Fruit fly (Drosophila melanogaster) whole organism, embryonic: ENCODE results near the gene scpr-B.

Source experiments
- CG11398 ChIP-seq: fragments of 200-800 bp; sonication (Bioruptor generic); optimal IDR thresholded peaks from 2 replicates; lab custom pipeline; 2016; ENCODE audit warnings: missing biosample characterization, missing genetic modification characterization
- CG12236 ChIP-seq: fragments of 200-800 bp; sonication (Bioruptor generic); optimal IDR thresholded peaks from 2 replicates; lab custom pipeline; 2016; ENCODE audit warnings: missing biosample characterization, missing genetic modification characterization
- CG13894 ChIP-seq: fragments of 200-800 bp; sonication (Bioruptor generic); optimal IDR thresholded peaks from 3 replicates; lab custom pipeline; 2018; ENCODE audit warnings: missing biosample characterization, mild to moderate bottlenecking, missing genetic modification characterization, moderate library complexity
- CG14014 ChIP-seq: fragments of 200-800 bp; sonication (Bioruptor generic); IDR thresholded peaks from 2 replicates; pipeline ENCODE4 v1.3.6; 2022; ENCODE audit warnings: missing biosample characterization, missing genetic modification characterization
- CG14710 ChIP-seq: fragments of 200-800 bp; sonication (Bioruptor generic); optimal IDR thresholded peaks from 3 replicates; lab custom pipeline; 2019; ENCODE audit warnings: missing biosample characterization, mild to moderate bottlenecking, missing genetic modification characterization, moderate library complexity
- CG15073 ChIP-seq: fragments of 200-800 bp; sonication (Bioruptor generic); optimal IDR thresholded peaks from 2 replicates; lab custom pipeline; 2016; ENCODE audit warnings: missing biosample characterization, missing genetic modification characterization
- CG1603 ChIP-seq: fragments of 200-800 bp; sonication (Bioruptor generic); optimal IDR thresholded peaks from 2 replicates; lab custom pipeline; 2019; ENCODE audit warnings: missing biosample characterization, mild to moderate bottlenecking, missing genetic modification characterization, moderate library complexity
- CG16779 ChIP-seq: fragments of 200-800 bp; sonication (Bioruptor generic); IDR thresholded peaks from 2 replicates; pipeline ENCODE4 v1.3.6; 2022; ENCODE audit warnings: missing biosample characterization, missing genetic modification characterization
- CG17186 ChIP-seq: fragments of 200-800 bp; sonication (Bioruptor generic); optimal IDR thresholded peaks from 3 replicates; lab custom pipeline; 2017; ENCODE audit warnings: missing biosample characterization, missing genetic modification reagents, missing genetic modification characterization
- CG18262 ChIP-seq: fragments of 200-800 bp; optimal IDR thresholded peaks from 3 replicates; lab custom pipeline; 2019; ENCODE audit warnings: missing biosample characterization, mild to moderate bottlenecking, missing genetic modification characterization, moderate library complexity
- CG30431 ChIP-seq: fragments of 200-800 bp; sonication (Bioruptor generic); optimal IDR thresholded peaks from 2 replicates; lab custom pipeline; 2017; ENCODE audit warnings: missing biosample characterization, missing genetic modification characterization
- CG31441 ChIP-seq: fragments of 200-800 bp; sonication (Bioruptor generic); IDR thresholded peaks from 2 replicates; pipeline ENCODE4 v1.3.6; 2022; ENCODE audit warnings: missing biosample characterization, missing genetic modification characterization
- CG33213 ChIP-seq: fragments of 200-800 bp; sonication (Bioruptor generic); optimal IDR thresholded peaks from 3 replicates; lab custom pipeline; 2016; ENCODE audit warnings: missing biosample characterization, missing genetic modification characterization
- CG4282 ChIP-seq: fragments of 200-800 bp; sonication (Bioruptor generic); optimal IDR thresholded peaks from 2 replicates; lab custom pipeline; 2016; ENCODE audit warnings: missing biosample characterization, missing genetic modification characterization
- CG8290 ChIP-seq, 3 experiments: fragments of 200-800 bp; sonication (Bioruptor generic); optimal IDR thresholded peaks; 2 replicates each; lab custom pipeline; 2016 to 2019; ENCODE audit warnings: missing biosample characterization in 3 of 3, missing genetic modification characterization in 3 of 3, mild to moderate bottlenecking in 2 of 3, moderate library complexity in 1 of 3
- CG8478 ChIP-seq: fragments of >200 bp; optimal IDR thresholded peaks from 2 replicates; lab custom pipeline; 2018
- CG9727 ChIP-seq: fragments of 200-800 bp; sonication (Bioruptor generic); optimal IDR thresholded peaks from 3 replicates; lab custom pipeline; 2017; ENCODE audit warnings: missing biosample characterization, mild to moderate bottlenecking, missing genetic modification characterization
- Chrac-16 ChIP-seq: fragments of 200-800 bp; sonication (Bioruptor generic); optimal IDR thresholded peaks from 3 replicates; lab custom pipeline; 2016; ENCODE audit warnings: missing biosample characterization, missing genetic modification characterization
- CoRest ChIP-seq: fragments of 200-800 bp; sonication (Bioruptor generic); optimal IDR thresholded peaks from 3 replicates; lab custom pipeline; 2018; ENCODE audit warnings: missing biosample characterization, mild to moderate bottlenecking, missing genetic modification characterization, moderate library complexity
- D19A ChIP-seq: fragments of 200-800 bp; optimal IDR thresholded peaks from 3 replicates; lab custom pipeline; 2019; ENCODE audit warnings: missing biosample characterization, mild to moderate bottlenecking, missing genetic modification characterization, moderate library complexity
- D19B ChIP-seq: fragments of 200-800 bp; sonication (Bioruptor generic); optimal IDR thresholded peaks from 2 replicates; lab custom pipeline; 2017; ENCODE audit warnings: missing biosample characterization, mild to moderate bottlenecking, missing genetic modification characterization
- Doc3 ChIP-seq: fragments of 200-800 bp; sonication (Bioruptor generic); IDR thresholded peaks from 3 replicates; pipeline ENCODE4 v1.3.6; 2022; ENCODE audit warnings: missing biosample characterization, missing genetic modification characterization; ENCODE audit not compliant: partially characterized antibody
- Dp ChIP-seq: fragments of 200-800 bp; sonication (Bioruptor generic); optimal IDR thresholded peaks from 2 replicates; lab custom pipeline; 2018; ENCODE audit warnings: missing biosample characterization, mild to moderate bottlenecking, missing genetic modification characterization, moderate library complexity
- Dref ChIP-seq: fragments of 200-800 bp; sonication (Bioruptor generic); IDR thresholded peaks from 2 replicates; pipeline ENCODE4 v1.3.6; 2022; ENCODE audit warnings: missing biosample characterization, missing genetic modification characterization
- Fer2 ChIP-seq: fragments of 200-800 bp; sonication (Bioruptor generic); optimal IDR thresholded peaks from 2 replicates; lab custom pipeline; 2018; ENCODE audit warnings: missing biosample characterization, mild to moderate bottlenecking, missing genetic modification characterization, moderate library complexity
- Gug ChIP-seq: fragments of 200-800 bp; sonication (Bioruptor generic); IDR thresholded peaks from 4 replicates; pipeline ENCODE4 v1.3.6; 2022; ENCODE audit warnings: missing biosample characterization, missing genetic modification characterization
- Lim3 ChIP-seq: fragments of 200-800 bp; sonication (Bioruptor generic); IDR thresholded peaks from 2 replicates; pipeline ENCODE4 v1.3.6; 2022; ENCODE audit warnings: missing biosample characterization, missing genetic modification characterization
- MBD-R2 ChIP-seq: fragments of 200-800 bp; sonication (Bioruptor generic); IDR thresholded peaks from 2 replicates; pipeline ENCODE4 v1.3.6; 2022; ENCODE audit warnings: missing biosample characterization, missing genetic modification characterization
- Max ChIP-seq: fragments of 200-800 bp; sonication (Bioruptor generic); optimal IDR thresholded peaks from 2 replicates; lab custom pipeline; 2016; ENCODE audit warnings: missing biosample characterization, mild to moderate bottlenecking, missing genetic modification characterization
- Med ChIP-seq: fragments of 200-800 bp; sonication (Bioruptor generic); peaks from one replicate; lab custom pipeline; 2016; ENCODE audit warnings: missing biosample characterization, missing genetic modification characterization, mild to moderate bottlenecking, inconsistent platforms, moderate library complexity
- Meics ChIP-seq: fragments of 200-800 bp; sonication (Bioruptor generic); optimal IDR thresholded peaks from 2 replicates; lab custom pipeline; 2017; ENCODE audit warnings: missing biosample characterization, mild to moderate bottlenecking, missing genetic modification characterization
- Mes4 ChIP-seq: fragments of 200-800 bp; sonication (Bioruptor generic); optimal IDR thresholded peaks from 2 replicates; lab custom pipeline; 2016; ENCODE audit warnings: missing biosample characterization, missing genetic modification characterization
- TFAM ChIP-seq: fragments of 200-800 bp; sonication (Bioruptor generic); optimal IDR thresholded peaks from 2 replicates; lab custom pipeline; 2017; ENCODE audit warnings: missing biosample characterization, missing genetic modification characterization, inconsistent platforms
- Xrp1 ChIP-seq: fragments of 200-800 bp; sonication (Bioruptor generic); IDR thresholded peaks from 2 replicates; pipeline ENCODE4 v1.3.6; 2022; ENCODE audit warnings: missing biosample characterization, missing genetic modification characterization
- ac ChIP-seq: fragments of 200-800 bp; sonication (Bioruptor generic); optimal IDR thresholded peaks from 3 replicates; lab custom pipeline; 2017; ENCODE audit warnings: missing biosample characterization, mild to moderate bottlenecking, missing genetic modification characterization
- ash1 ChIP-seq: fragments of 200-800 bp; sonication (Bioruptor generic); optimal IDR thresholded peaks from 2 replicates; lab custom pipeline; 2018; ENCODE audit warnings: missing biosample characterization, mild to moderate bottlenecking, missing genetic modification characterization
- cas ChIP-seq: fragments of 200-800 bp; sonication (Bioruptor generic); IDR thresholded peaks from 2 replicates; pipeline ENCODE4 v1.3.6; 2022; ENCODE audit warnings: missing biosample characterization, missing genetic modification characterization
- gsb ChIP-seq: fragments of 200-800 bp; sonication (Bioruptor generic); IDR thresholded peaks from 2 replicates; pipeline ENCODE4 v1.3.6; 2022; ENCODE audit warnings: missing biosample characterization, missing genetic modification characterization
- hbn ChIP-seq: fragments of 200-800 bp; sonication (Bioruptor generic); IDR thresholded peaks from 2 replicates; pipeline ENCODE4 v1.3.6; 2022; ENCODE audit warnings: missing biosample characterization, missing genetic modification characterization; ENCODE audit not compliant: partially characterized antibody
- hkb ChIP-seq, 2 experiments: fragments of 200-800 bp in 1 of 2; fragments of >200 bp in 1 of 2; sonication (Bioruptor generic) in 1 of 2; IDR thresholded peaks in 1 of 2; optimal IDR thresholded peaks in 1 of 2; 2 replicates each; pipeline versions ENCODE4 v1.3.6 to Lab custom; 2017 to 2022; ENCODE audit warnings: missing biosample characterization in 1 of 2, missing genetic modification characterization in 1 of 2
- lbe ChIP-seq: fragments of 200-800 bp; sonication (Bioruptor generic); optimal IDR thresholded peaks from 2 replicates; lab custom pipeline; 2016; ENCODE audit warnings: missing biosample characterization, mild to moderate bottlenecking, missing genetic modification characterization
- lola ChIP-seq, 3 experiments: fragments of >200 bp in 2 of 3; fragments of 200-800 bp in 1 of 3; sonication (Bioruptor generic) in 1 of 3; optimal IDR thresholded peaks; 2 replicates each; lab custom pipeline; 2017 to 2019; ENCODE audit warnings: missing biosample characterization in 3 of 3, missing genetic modification characterization in 3 of 3, mild to moderate bottlenecking in 1 of 3, moderate library complexity in 1 of 3
- mirr ChIP-seq: fragments of 200-800 bp; sonication (Bioruptor generic); optimal IDR thresholded peaks from 3 replicates; lab custom pipeline; 2018; ENCODE audit warnings: missing biosample characterization, mild to moderate bottlenecking, missing genetic modification characterization
- p53 ChIP-seq: fragments of 200-800 bp; sonication (Bioruptor generic); optimal IDR thresholded peaks from 2 replicates; lab custom pipeline; 2016; ENCODE audit warnings: missing biosample characterization, missing genetic modification characterization
- psq ChIP-seq: fragments of 200-800 bp; sonication (Bioruptor generic); optimal IDR thresholded peaks from 2 replicates; lab custom pipeline; 2017; ENCODE audit warnings: missing biosample characterization, missing genetic modification characterization
- salm ChIP-seq: fragments of 200-800 bp; sonication (Bioruptor generic); optimal IDR thresholded peaks from 2 replicates; lab custom pipeline; 2018; ENCODE audit warnings: missing biosample characterization, mild to moderate bottlenecking, missing genetic modification characterization
- sim ChIP-seq: fragments of 200-800 bp; sonication (Bioruptor generic); IDR thresholded peaks from 2 replicates; pipeline ENCODE4 v1.3.6; 2022; ENCODE audit warnings: missing biosample characterization, missing genetic modification characterization
- toy ChIP-seq: fragments of 200-800 bp; sonication (Bioruptor generic); IDR thresholded peaks from 2 replicates; pipeline ENCODE4 v1.3.6; 2022; ENCODE audit warnings: missing biosample characterization, missing genetic modification characterization
- unpg ChIP-seq: fragments of 200-800 bp; sonication (Bioruptor generic); optimal IDR thresholded peaks from 3 replicates; lab custom pipeline; 2018; ENCODE audit warnings: missing biosample characterization, mild to moderate bottlenecking, missing genetic modification characterization, moderate library complexity
- wek ChIP-seq: fragments of 200-800 bp; sonication (Bioruptor generic); optimal IDR thresholded peaks from 3 replicates; lab custom pipeline; 2018; ENCODE audit warnings: missing biosample characterization, mild to moderate bottlenecking, missing genetic modification characterization, moderate library complexity

The scpr-B gene

DNA sequence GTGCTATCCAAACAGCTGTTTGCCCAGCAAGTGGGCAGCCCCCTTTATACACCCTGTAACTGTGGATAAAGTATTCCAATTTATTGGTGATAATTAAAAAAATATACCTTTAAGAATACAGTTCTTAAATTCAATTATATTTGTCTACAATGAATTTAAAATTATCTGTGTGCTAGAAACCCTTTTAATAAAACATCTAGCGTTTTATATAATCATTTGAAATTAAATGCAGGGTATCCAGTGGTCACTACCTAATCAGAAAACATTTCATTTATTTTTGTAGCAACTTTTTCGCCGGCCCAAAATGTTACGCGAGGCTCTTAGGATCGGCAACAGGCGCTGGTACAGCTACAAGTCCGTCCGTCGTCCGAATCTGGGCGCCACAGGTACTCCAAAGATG, 14.3 kb downstream of the scpr-B start, which contains the start of gene CG17726 (continued):
- TF ChIP-seq Xrp1, result peak; percentile 99
- peak; percentile 92 for TF ChIP-seq ac
- TF ChIP-seq CG31441 (GFP tag; lab: Robert Waterston, UW), result peak; percentile 98
- peak; percentile 94 for TF ChIP-seq Fer2
- TF ChIP-seq lbe (GFP tag; lab: Kevin White, UChicago), result peak; percentile 83
- TF ChIP-seq p53 (GFP tag; lab: Kevin White, UChicago), result peak; percentile 56
- TF ChIP-seq CG8478 (lab: Kevin White, UChicago), result no peak
- peak in 1 of 3 experiments; percentile 98 for TF ChIP-seq lola (GFP tag; optimal IDR thresholded peaks at IDR 0.05; lab: Kevin White, UChicago)
- peak; percentile 91 for TF ChIP-seq CG30431 (GFP tag; lab: Kevin White, UChicago)
- TF ChIP-seq MBD-R2 (GFP tag; lab: Robert Waterston, UW), result peak; percentile 99
- TF ChIP-seq mirr (GFP tag; lab: Kevin White, UChicago), result peak; percentile 81
- peak; percentile 90 for TF ChIP-seq TFAM (GFP tag; lab: Kevin White, UChicago)
- peak; percentile 97 for TF ChIP-seq salm (tag; lab: Kevin White, UChicago)
- TF ChIP-seq CG14014 (GFP tag; lab: Robert Waterston, UW), result peak; percentile 98
- no peak for TF ChIP-seq hkb (optimal IDR thresholded peaks at IDR 0.05; lab: Kevin White, UChicago)
- TF ChIP-seq hkb (GFP tag; IDR thresholded peaks at IDR 0.05; lab: Robert Waterston, UW), result peak; percentile 98
- TF ChIP-seq CG8290 (GFP tag; optimal IDR thresholded peaks at IDR 0.05; lab: Kevin White, UChicago), result peak; percentile 94
- TF ChIP-seq CG8290 (tag; optimal IDR thresholded peaks at IDR 0.05; lab: Kevin White, UChicago), result peak in 1 of 2 experiments; percentile 75
- TF ChIP-seq CG4282 (GFP tag; lab: Kevin White, UChicago), result peak; percentile 13
- peak; percentile 79; the same call in 3 of the 4 replicates for TF ChIP-seq Gug (GFP tag; lab: Robert Waterston, UW)
- peak; percentile 94 for TF ChIP-seq Max (GFP tag; lab: Kevin White, UChicago)
- TF ChIP-seq CG17186 (GFP tag; lab: Kevin White, UChicago), result peak; percentile 66
- peak; percentile 98 for TF ChIP-seq Chrac-16 (GFP tag; lab: Kevin White, UChicago)
- TF ChIP-seq CG11398 (GFP tag; lab: Kevin White, UChicago), result peak; percentile 82
- TF ChIP-seq cas (GFP tag; lab: Robert Waterston, UW), result peak; percentile 96
- peak; percentile 94 for TF ChIP-seq CG13894 (tag; lab: Kevin White, UChicago)
- TF ChIP-seq CG1603, result peak; percentile 91
- TF ChIP-seq CG9727 (GFP tag; lab: Kevin White, UChicago), result peak; percentile 97
- TF ChIP-seq CG12236, result peak; percentile 91
- peak; percentile 99 for TF ChIP-seq unpg (GFP tag; lab: Kevin White, UChicago)
- TF ChIP-seq toy (GFP tag; lab: Robert Waterston, UW), result peak; percentile 91
- TF ChIP-seq CG14710 (tag; lab: Kevin White, UChicago), result peak; percentile 97
- peak; percentile 96 for TF ChIP-seq Meics (GFP tag; lab: Kevin White, UChicago)
- TF ChIP-seq CG18262 (tag; lab: Kevin White, UChicago), result peak; percentile 98
- TF ChIP-seq wek, result peak; percentile 79
- peak; percentile 20; the same call in 1 of the 2 replicates for TF ChIP-seq Dref (GFP tag; lab: Robert Waterston, UW)
- TF ChIP-seq hbn (GFP tag; lab: Robert Waterston, UW), result no peak
- TF ChIP-seq sim, result peak; percentile 97
- peak; percentile 67 for TF ChIP-seq CG33213 (GFP tag; lab: Kevin White, UChicago)
- TF ChIP-seq ash1 (GFP tag; lab: Kevin White, UChicago), result peak; percentile 9
- TF ChIP-seq CG16779 (GFP tag; lab: Robert Waterston, UW), result peak; percentile 90
- TF ChIP-seq Dp (GFP tag; lab: Kevin White, UChicago), result peak; percentile 19
- peak; percentile 89 for TF ChIP-seq gsb (GFP tag; lab: Robert Waterston, UW)
- TF ChIP-seq psq (GFP tag; lab: Kevin White, UChicago), result peak; percentile 88
- peak; percentile 99 for TF ChIP-seq CoRest (tag; lab: Kevin White, UChicago)
- TF ChIP-seq Lim3 (GFP tag; lab: Robert Waterston, UW), result peak; percentile 92
- TF ChIP-seq Mes4 (GFP tag; lab: Kevin White, UChicago), result peak; percentile 89
- TF ChIP-seq Med, result peak; percentile 97
- peak; percentile 71 for TF ChIP-seq CG15073 (GFP tag; lab: Kevin White, UChicago)
- TF ChIP-seq Doc3, result no peak
- peak; percentile 99 for TF ChIP-seq D19A (tag; lab: Kevin White, UChicago)
- TF ChIP-seq D19B, result peak; percentile 99
